Worm (Caenorhabditis elegans) whole organism, L4 larva: ENCODE data around the gene flp-2.

Experiments used
- F49E8.2 ChIP-seq: sonication (generic microtip); optimal IDR thresholded peaks from 2 replicates; lab custom pipeline; 2016; ENCODE audit warnings: missing compliant biosample characterization, mild to moderate bottlenecking, missing genetic modification characterization, borderline replicate concordance
- T26A8.4 ChIP-seq: fragments of 200-800 bp; sonication (Bioruptor generic); IDR thresholded peaks from 2 replicates; pipeline ENCODE4 v1.3.6; 2022; ENCODE audit warnings: missing genetic modification characterization, missing compliant biosample characterization
- ceh-82 ChIP-seq: sonication (generic microtip); optimal IDR thresholded peaks from 2 replicates; lab custom pipeline; 2017; ENCODE audit warnings: missing biosample characterization, missing genetic modification characterization
- dve-1 ChIP-seq: sonication (generic microtip); optimal IDR thresholded peaks from 2 replicates; lab custom pipeline; 2017; ENCODE audit warnings: antibody characterized with exemption, mild to moderate bottlenecking, missing genetic modification characterization, missing compliant biosample characterization; ENCODE audit not compliant: insufficient read depth
- mdl-1 ChIP-seq, 2 experiments: fragments of 150-350 bp in 1 of 2; sonication (generic microtip) in 1 of 2; optimal IDR thresholded peaks; 2 replicates each; lab custom pipeline; 2014 to 2017; ENCODE audit warnings: missing biosample characterization in 2 of 2, missing genetic modification characterization in 2 of 2
- nhr-28 ChIP-seq: fragments of 150-350 bp; optimal IDR thresholded peaks from 2 replicates; lab custom pipeline; 2014; ENCODE audit warnings: missing biosample characterization, missing genetic modification characterization
- php-3 ChIP-seq: fragments of 200-800 bp; sonication (Bioruptor generic); IDR thresholded peaks from 2 replicates; pipeline ENCODE4 v1.3.6; 2022; ENCODE audit warnings: missing genetic modification reagents, missing genetic modification characterization, missing compliant biosample characterization

DNA sequence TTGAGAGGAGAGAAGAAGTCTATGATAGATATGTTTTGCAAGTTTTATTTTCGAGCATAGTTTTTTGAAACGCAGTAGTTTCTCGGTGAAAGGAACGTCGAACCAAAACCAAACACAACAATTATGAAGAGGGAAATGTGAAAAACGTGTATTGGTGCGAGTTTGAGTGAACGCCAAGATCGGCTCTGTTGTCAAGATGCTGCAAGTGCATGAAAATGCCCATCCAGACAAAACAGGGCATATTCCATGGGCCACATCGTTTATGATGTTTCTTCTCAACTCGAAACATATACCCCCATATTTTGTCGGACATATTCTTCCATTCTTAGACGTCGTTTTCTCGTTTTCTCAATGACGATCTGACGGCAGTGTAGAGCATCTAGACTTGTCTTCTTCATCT is 28.0 kb upstream of the flp-2 start:
- TF ChIP-seq nhr-28, result no peak
- no peak for TF ChIP-seq ceh-82 (tag; lab: Kevin White, UChicago)
- no peak for TF ChIP-seq F49E8.2
- no peak for TF ChIP-seq php-3
- no peak for TF ChIP-seq T26A8.4 (GFP tag; lab: Robert Waterston, UW)
- no peak for TF ChIP-seq mdl-1 (tag; optimal IDR thresholded peaks at IDR 0.05; lab: Kevin White, UChicago)
- TF ChIP-seq dve-1 (tag; lab: Kevin White, UChicago), result no peak
